Worm (Caenorhabditis elegans) whole organism, L4 larva: ENCODE measurements around the gene srbc-27.

ENCODE experiments used
- dpl-1 ChIP-seq: fragments of 150-350 bp; optimal IDR thresholded peaks from 2 replicates; lab custom pipeline; 2014; ENCODE audit warnings: missing biosample characterization, missing genetic modification reagents, missing genetic modification characterization
- mdl-1 ChIP-seq, 2 experiments: fragments of 150-350 bp in 1 of 2; sonication (generic microtip) in 1 of 2; optimal IDR thresholded peaks; 2 replicates each; lab custom pipeline; 2014 to 2017; ENCODE audit warnings: missing biosample characterization in 2 of 2, missing genetic modification characterization in 2 of 2

DNA sequence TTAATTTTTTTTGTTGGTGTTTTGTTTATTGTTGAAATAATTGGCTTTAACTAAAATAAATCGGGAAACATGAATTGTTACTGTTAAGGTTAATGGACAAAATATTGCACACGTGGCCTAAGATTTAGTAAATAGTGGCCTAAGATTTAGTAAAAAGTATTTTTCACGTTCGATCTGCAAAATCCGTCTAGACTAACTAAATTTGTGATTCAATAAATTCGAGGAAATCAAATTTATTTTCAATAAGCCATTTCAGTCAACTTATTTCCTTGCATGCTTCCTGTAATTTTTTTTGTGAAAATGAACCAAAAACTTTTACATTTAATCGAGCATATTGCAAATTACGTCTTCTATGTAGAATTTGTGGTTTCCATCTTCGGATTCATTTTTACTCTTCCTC is 35.7 kb downstream of the srbc-27 start, which contains the start of gene srw-72:
- TF ChIP-seq mdl-1 (tag; optimal IDR thresholded peaks at IDR 0.05; lab: Kevin White, UChicago) (no peak), dpl-1 (GFP tag; lab: Kevin White, UChicago) (no peak)
